Fruit fly (Drosophila melanogaster) Kc167 (cell line): ENCODE results near the gene holn1.

Experiments
- h ChIP-seq: fragments of >200 bp; optimal IDR thresholded peaks from 3 replicates; lab custom pipeline; 2018; ENCODE audit warnings: missing external identifiers
- psq ChIP-seq: fragments of >200 bp; optimal IDR thresholded peaks from 2 replicates; lab custom pipeline; 2017; ENCODE audit warnings: missing external identifiers

dm6 chr2L:10452296-10452695 lies 16.5 kb downstream of the holn1 start, which contains the start of gene ppk10:
- TF ChIP-seq psq (lab: Kevin White, UChicago) (no peak), h (no peak)
